Worm (Caenorhabditis elegans) whole organism, young adult: Measurements from ENCODE around the gene npr-4.

ENCODE experiments used
- ama-1 ChIP-seq, 3 experiments: fragments of 150-350 bp in 1 of 3; sonication (generic microtip) in 2 of 3; optimal IDR thresholded peaks; 2 replicates each; lab custom pipeline; 2014 to 2018; ENCODE audit warnings: missing biosample characterization in 2 of 3, missing genetic modification characterization in 2 of 3, missing genetic modification reagents in 2 of 3
- atf-7 ChIP-seq: sonication (generic microtip); optimal IDR thresholded peaks from 2 replicates; lab custom pipeline; 2017; ENCODE audit warnings: mild to moderate bottlenecking, missing genetic modification characterization, missing compliant biosample characterization
- ets-4 ChIP-seq: fragments of 200-800 bp; sonication (Bioruptor generic); optimal IDR thresholded peaks from 2 replicates; lab custom pipeline; 2018; ENCODE audit warnings: mild to moderate bottlenecking, missing genetic modification characterization, missing compliant biosample characterization
- hrde-1 ChIP-seq: sonication (generic microtip); optimal IDR thresholded peaks from 2 replicates; lab custom pipeline; 2016; ENCODE audit warnings: missing genetic modification characterization, mild to moderate bottlenecking, missing compliant biosample characterization, moderate library complexity, missing genotype, missing genetic modification reagents, borderline replicate concordance
- let-607 ChIP-seq, 2 experiments: fragments of 200-800 bp in 1 of 2; sonication (Bioruptor generic) in 1 of 2; sonication (generic microtip) in 1 of 2; optimal IDR thresholded peaks; 2 replicates each; lab custom pipeline; 2016 to 2018; ENCODE audit warnings: mild to moderate bottlenecking in 2 of 2, missing compliant biosample characterization in 2 of 2, missing genetic modification characterization in 2 of 2, moderate library complexity in 2 of 2, missing genotype in 1 of 2
- pbrm-1 ChIP-seq: fragments of 200-800 bp; sonication (Bioruptor generic); IDR thresholded peaks from 2 replicates; pipeline ENCODE4 v1.3.6; 2022; ENCODE audit warnings: missing genetic modification reagents, missing genetic modification characterization, missing compliant biosample characterization
- snpc-1.1 ChIP-seq: sonication (generic microtip); optimal IDR thresholded peaks from 2 replicates; lab custom pipeline; 2017; ENCODE audit warnings: missing genetic modification characterization, mild to moderate bottlenecking, missing compliant biosample characterization, antibody characterized with exemption, moderate library complexity, missing genotype, missing genetic modification reagents; ENCODE audit not compliant: insufficient read depth
- snpc-1.3 ChIP-seq: sonication (generic microtip); optimal IDR thresholded peaks from 2 replicates; lab custom pipeline; 2017; ENCODE audit warnings: missing genetic modification characterization, mild to moderate bottlenecking, missing compliant biosample characterization, antibody characterized with exemption, moderate library complexity, missing genotype, missing genetic modification reagents; ENCODE audit not compliant: insufficient read depth

ce11 chrX:12518982-12519381 is 32.5 kb downstream of the npr-4 start:
- TF ChIP-seq ets-4 (GFP tag; lab: Kevin White, UChicago) (no peak), atf-7 (tag; lab: Kevin White, UChicago) (no peak), ama-1 (optimal IDR thresholded peaks at IDR 0.05; lab: Kevin White, UChicago) (no peak), ama-1 (GFP tag; optimal IDR thresholded peaks at IDR 0.05; lab: Kevin White, UChicago) (no peak), snpc-1.1 (tag; lab: Kevin White, UChicago) (no peak), let-607 (tag; optimal IDR thresholded peaks at IDR 0.05; lab: Kevin White, UChicago) (no peak), snpc-1.3 (tag; lab: Kevin White, UChicago) (no peak), pbrm-1 (no peak), hrde-1 (tag; lab: Kevin White, UChicago) (no peak)
